Fruit fly (Drosophila melanogaster) whole organism, pupa: ENCODE data around the gene CG34328.

Experiments
- CG13204 ChIP-seq: fragments of 200-800 bp; sonication (Bioruptor generic); optimal IDR thresholded peaks from 2 replicates; lab custom pipeline; 2018; ENCODE audit warnings: missing biosample characterization, mild to moderate bottlenecking, missing genetic modification characterization, moderate library complexity
- CG17806 ChIP-seq: fragments of 200-800 bp; sonication (Bioruptor generic); optimal IDR thresholded peaks from 2 replicates; lab custom pipeline; 2018; ENCODE audit warnings: missing biosample characterization, mild to moderate bottlenecking, missing genetic modification characterization, moderate library complexity
- CG8159 ChIP-seq: fragments of 200-800 bp; sonication (Bioruptor generic); optimal IDR thresholded peaks from 3 replicates; lab custom pipeline; 2018; ENCODE audit warnings: missing biosample characterization, mild to moderate bottlenecking, missing genetic modification characterization, moderate library complexity
- CG8301 ChIP-seq: fragments of 200-800 bp; sonication (Bioruptor generic); optimal IDR thresholded peaks from 2 replicates; lab custom pipeline; 2018; ENCODE audit warnings: missing biosample characterization, mild to moderate bottlenecking, missing genetic modification characterization
- Ets98B ChIP-seq: fragments of 200-800 bp; sonication (Bioruptor generic); IDR thresholded peaks from 2 replicates; pipeline ENCODE4 v1.3.6; 2022; ENCODE audit warnings: missing biosample characterization, missing genetic modification characterization
- Pif1A ChIP-seq: fragments of 200-800 bp; sonication (Bioruptor generic); optimal IDR thresholded peaks from 3 replicates; lab custom pipeline; 2016; ENCODE audit warnings: missing biosample characterization, missing genetic modification characterization
- Pif1B ChIP-seq: fragments of 200-800 bp; sonication (Bioruptor generic); optimal IDR thresholded peaks from 3 replicates; lab custom pipeline; 2016; ENCODE audit warnings: missing biosample characterization, missing genetic modification characterization
- Snoo ChIP-seq: fragments of 200-800 bp; sonication (Bioruptor generic); optimal IDR thresholded peaks from 3 replicates; lab custom pipeline; 2017; ENCODE audit warnings: missing biosample characterization, mild to moderate bottlenecking, missing genetic modification characterization, inconsistent platforms
- gl ChIP-seq: fragments of 200-800 bp; sonication (Bioruptor generic); optimal IDR thresholded peaks from 2 replicates; lab custom pipeline; 2018; ENCODE audit warnings: missing biosample characterization, mild to moderate bottlenecking, missing genetic modification characterization

DNA sequence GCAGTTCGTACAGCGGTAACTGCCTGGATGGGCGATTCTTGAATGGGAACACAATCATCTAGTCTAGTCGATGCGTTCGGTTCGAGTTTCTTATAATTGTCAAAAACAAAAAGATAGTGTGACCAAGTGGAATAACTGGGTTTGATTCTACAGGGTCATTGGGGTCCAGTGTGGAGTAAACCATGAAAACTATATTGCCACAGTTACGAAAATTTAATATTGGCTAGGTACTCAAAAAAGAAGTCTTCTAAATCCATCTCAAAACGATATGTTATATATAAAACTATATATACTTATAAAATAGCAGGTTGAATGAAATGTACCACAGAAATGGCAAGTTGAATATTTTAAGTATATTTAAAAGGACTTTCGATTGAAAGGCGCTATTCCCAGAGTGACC, at the start of gene CG34328:
- no peak for TF ChIP-seq Snoo (tag; lab: Kevin White, UChicago)
- TF ChIP-seq Pif1A (GFP tag; lab: Kevin White, UChicago): no peak
- TF ChIP-seq gl (tag; lab: Kevin White, UChicago): no peak
- TF ChIP-seq CG13204 (GFP tag; lab: Kevin White, UChicago): no peak
- no peak for TF ChIP-seq Pif1B (GFP tag; lab: Kevin White, UChicago)
- no peak for TF ChIP-seq CG8301 (tag; lab: Kevin White, UChicago)
- no peak for TF ChIP-seq Ets98B (GFP tag; lab: Robert Waterston, UW)
- TF ChIP-seq CG8159 (tag; lab: Kevin White, UChicago): no peak
- TF ChIP-seq CG17806: no peak
